Worm (Caenorhabditis elegans): ENCODE results near the gene cyn-17.
A peak's percentile ranks its signal among the peaks of the same experiment; 100 is the strongest.
"Not testable (repeated sequence)": the region's sequence is repeated elsewhere in the genome, so short reads cannot be mapped to it uniquely, and the experiment has no call there.

Gene cyn-17

ce11 chrV:5771627-5772026 is 27.8 kb upstream of the cyn-17 start, which contains the start of gene F44E7.3:
TSS of gene F44E7.3 (plus strand) at chrV:5771945.
- TF ChIP-seq pha-4 (tag; optimal IDR thresholded peaks at IDR 0.05) (no peak), ztf-16 (tag; optimal IDR thresholded peaks at IDR 0.05) (no peak), pros-1 (tag; optimal IDR thresholded peaks at IDR 0.05) (no peak), nhr-232 (tag; optimal IDR thresholded peaks at IDR 0.05) (no peak), Y22D7AL.16 (tag; optimal IDR thresholded peaks at IDR 0.05) (no peak), madf-2 (tag; optimal IDR thresholded peaks at IDR 0.05) (no peak)

- TF ChIP-seq F13H6.1 (tag; optimal IDR thresholded peaks at IDR 0.05) (no peak), unc-55 (GFP tag; optimal IDR thresholded peaks at IDR 0.05) (no peak), K09A11.1 (tag; optimal IDR thresholded peaks at IDR 0.05; ENCODE audit: insufficient read depth) (no peak), pat-9 (tag; optimal IDR thresholded peaks at IDR 0.05) (no peak), ttx-3 (tag; optimal IDR thresholded peaks at IDR 0.05) (no peak), ceh-30 (tag; optimal IDR thresholded peaks at IDR 0.05) (no peak), rnt-1 (tag; optimal IDR thresholded peaks at IDR 0.05) (no peak), unc-42 (tag; optimal IDR thresholded peaks at IDR 0.05) (no peak), dve-1 (tag; optimal IDR thresholded peaks at IDR 0.05) (no peak)
These were observed 27.0 kb upstream of the cyn-17 start for ce11 chrV:5772503-5772902.

- no peak for TF ChIP-seq nhr-11 (tag; optimal IDR thresholded peaks at IDR 0.05)
- no peak for TF ChIP-seq ceh-30 (tag; optimal IDR thresholded peaks at IDR 0.05)
- TF ChIP-seq ztf-16 (tag; optimal IDR thresholded peaks at IDR 0.05) = no peak
- no peak for TF ChIP-seq fax-1 (tag; optimal IDR thresholded peaks at IDR 0.05)
- TF ChIP-seq odd-2 (tag; optimal IDR thresholded peaks at IDR 0.05) = no peak
- TF ChIP-seq pag-3 (tag; optimal IDR thresholded peaks at IDR 0.05; ENCODE audit: borderline replicate concordance) = no peak
- no peak for TF ChIP-seq eyg-1 (tag; optimal IDR thresholded peaks at IDR 0.05)
- no peak for TF ChIP-seq elt-2 (tag; optimal IDR thresholded peaks at IDR 0.05)
- no peak for TF ChIP-seq lim-6 (tag; optimal IDR thresholded peaks at IDR 0.05)
- no peak for TF ChIP-seq unc-55 (GFP tag; optimal IDR thresholded peaks at IDR 0.05)
- TF ChIP-seq ref-2 (tag; optimal IDR thresholded peaks at IDR 0.05) = no peak
- no peak for TF ChIP-seq hlh-30 (tag; optimal IDR thresholded peaks at IDR 0.05; ENCODE audit: insufficient read depth)
- no peak for TF ChIP-seq sox-4 (tag; optimal IDR thresholded peaks at IDR 0.05)
- no peak for TF ChIP-seq Y22D7AL.16 (tag; optimal IDR thresholded peaks at IDR 0.05)
- no peak for TF ChIP-seq rnt-1 (tag; optimal IDR thresholded peaks at IDR 0.05)
- TF ChIP-seq hlh-8 (tag; optimal IDR thresholded peaks at IDR 0.05) = no peak
- no peak for TF ChIP-seq unc-42 (tag; optimal IDR thresholded peaks at IDR 0.05)
- no peak for TF ChIP-seq K09A11.1 (tag; optimal IDR thresholded peaks at IDR 0.05; ENCODE audit: insufficient read depth)
These were observed 25.3 kb upstream of the cyn-17 start for ce11 chrV:5774137-5774536.

- peak; percentile 28 for TF ChIP-seq nfya-1 (tag; optimal IDR thresholded peaks at IDR 0.05)
- TF ChIP-seq rnt-1 (tag; optimal IDR thresholded peaks at IDR 0.05) = peak; percentile 45
- TF ChIP-seq ceh-31 (tag; optimal IDR thresholded peaks at IDR 0.05) = peak; percentile 50
- TF ChIP-seq ceh-14 (tag; optimal IDR thresholded peaks at IDR 0.05) = peak; percentile 4
- peak; percentile 72; the same call in 1 of the 2 replicates for TF ChIP-seq unc-3 (GFP tag; conservative IDR thresholded peaks at IDR 0.05)
- TF ChIP-seq unc-3 (tag; optimal IDR thresholded peaks at IDR 0.05) = not testable (repeated sequence)
- peak; percentile 87 for TF ChIP-seq ceh-45 (GFP tag; IDR thresholded peaks at IDR 0.05)
- peak; percentile 78 for TF ChIP-seq sox-2 (GFP tag; IDR thresholded peaks at IDR 0.05)
- TF ChIP-seq unc-42 (tag; optimal IDR thresholded peaks at IDR 0.05) = peak; percentile 28
- peak; percentile 4 for TF ChIP-seq tbx-2 (tag; optimal IDR thresholded peaks at IDR 0.05)
These were observed 22.5 kb upstream of the cyn-17 start, which contains the start of gene F44E7.4 for ce11 chrV:5776941-5777340. TSS of gene F44E7.4 (minus strand) at chrV:5776953.

ce11 chrV:5779984-5780383 is 19.5 kb upstream of the cyn-17 start:
- no peak for TF ChIP-seq tbx-7 (tag; optimal IDR thresholded peaks at IDR 0.05)
- peak; percentile 21 for TF ChIP-seq unc-55 (GFP tag; optimal IDR thresholded peaks at IDR 0.05)

All from whole organism, late embryonic.